1 fruit fly cellular context compared by ENCODE assay signal in the genomic region with DNA sequence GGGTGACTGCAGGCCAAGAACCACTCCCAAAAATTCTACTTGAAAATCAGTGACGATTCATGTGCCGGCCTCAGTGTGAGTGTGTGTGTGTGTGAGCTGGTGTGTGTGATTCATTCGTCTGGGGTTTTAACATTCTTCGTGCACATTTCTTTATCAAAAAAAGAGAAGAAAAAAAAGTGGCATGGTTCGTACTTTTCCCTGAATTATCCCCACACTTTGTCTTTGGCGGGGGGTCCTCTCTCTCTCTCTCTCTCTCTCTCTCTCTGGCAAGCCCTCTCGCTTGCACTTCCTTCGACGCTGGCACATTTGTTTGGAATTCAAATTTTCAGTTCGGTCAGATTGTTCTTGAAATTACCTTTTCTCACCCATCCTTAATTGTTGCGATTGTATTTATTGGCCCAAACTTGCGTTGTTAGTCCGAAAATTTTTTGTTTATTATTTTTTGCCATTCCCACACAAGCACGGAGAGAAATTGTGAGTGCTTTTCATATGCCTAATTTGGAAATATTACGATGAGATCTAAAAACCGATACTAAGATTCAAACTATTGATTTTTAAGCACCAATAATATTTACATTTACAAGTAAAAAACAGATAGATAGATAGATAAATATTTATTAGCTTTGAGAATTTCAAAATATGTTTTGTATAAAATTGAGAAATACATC.
TF ChIP-seq lines count a peak whose summit lies in the region.

No protein-coding gene starts in this region.

TF ChIP-seq in whole organism, embryonic, 481 proteins besides CTCF, POLR2A, EP300 and RAD21 (continued from another document):
- peak; percentile 35 for TF ChIP-seq CG11504 (tag; optimal IDR thresholded peaks at IDR 0.05; lab: Kevin White, UChicago)
- no peak for TF ChIP-seq CG7745 (tag; optimal IDR thresholded peaks at IDR 0.05; lab: Kevin White, UChicago)
- TF ChIP-seq CG31365 (tag; optimal IDR thresholded peaks at IDR 0.05; lab: Kevin White, UChicago), result no peak
- peak in 1 of 2 experiments; percentile 11 for TF ChIP-seq bsh (GFP tag; optimal IDR thresholded peaks at IDR 0.05; lab: Kevin White, UChicago)
- peak; percentile 45; the same call in 1 of the 2 replicates for TF ChIP-seq Drgx (GFP tag; IDR thresholded peaks at IDR 0.05; lab: Robert Waterston, UW)
- 0 out of 2 replicates have a peak, but pooled peaks have one; percentile 7 for TF ChIP-seq Rfx (GFP tag; IDR thresholded peaks at IDR 0.05; lab: Robert Waterston, UW)
- TF ChIP-seq ase (GFP tag; IDR thresholded peaks at IDR 0.05; lab: Robert Waterston, UW), result no peak
- TF ChIP-seq CG6813 (GFP tag; optimal IDR thresholded peaks at IDR 0.05; lab: Kevin White, UChicago), result peak; percentile 13
- no peak for TF ChIP-seq CG4730 (GFP tag; IDR thresholded peaks at IDR 0.05; lab: Robert Waterston, UW)
- TF ChIP-seq CG3995 (GFP tag; optimal IDR thresholded peaks at IDR 0.05; lab: Kevin White, UChicago), result no peak
- TF ChIP-seq CG32772 (GFP tag; IDR thresholded peaks at IDR 0.05; lab: Robert Waterston, UW), result 0 out of 2 replicates have a peak, but pooled peaks have one; percentile 21
- no peak for TF ChIP-seq fu2 (GFP tag; optimal IDR thresholded peaks at IDR 0.05; lab: Kevin White, UChicago)
- peak; percentile 28 for TF ChIP-seq Blimp-1 (GFP tag; optimal IDR thresholded peaks at IDR 0.05; lab: Kevin White, UChicago)
- TF ChIP-seq CG9609 (GFP tag; optimal IDR thresholded peaks at IDR 0.05; lab: Kevin White, UChicago), result no peak
- no peak for TF ChIP-seq HmgD (GFP tag; optimal IDR thresholded peaks at IDR 0.05; lab: Kevin White, UChicago)
- no peak for TF ChIP-seq CG4820 (GFP tag; optimal IDR thresholded peaks at IDR 0.05; lab: Kevin White, UChicago)
- TF ChIP-seq bab2 (GFP tag; optimal IDR thresholded peaks at IDR 0.05; lab: Kevin White, UChicago), result no peak
- TF ChIP-seq Ravus (GFP tag; IDR thresholded peaks at IDR 0.05; lab: Robert Waterston, UW), result no peak
- peak; percentile 34 for TF ChIP-seq CoRest (tag; optimal IDR thresholded peaks at IDR 0.05; lab: Kevin White, UChicago)
- no peak for TF ChIP-seq sob (GFP tag; IDR thresholded peaks at IDR 0.05; lab: Robert Waterston, UW)
- TF ChIP-seq CkIIα-i1 (GFP tag; IDR thresholded peaks at IDR 0.05; lab: Robert Waterston, UW), result no peak
- no peak for TF ChIP-seq Vsx1 (GFP tag; optimal IDR thresholded peaks at IDR 0.05; lab: Kevin White, UChicago)
- TF ChIP-seq nerfin-1 (tag; optimal IDR thresholded peaks at IDR 0.05; lab: Kevin White, UChicago), result no peak
- TF ChIP-seq CG18599 (GFP tag; optimal IDR thresholded peaks at IDR 0.05; lab: Kevin White, UChicago), result peak; percentile 20
- no peak for TF ChIP-seq CG17328 (GFP tag; IDR thresholded peaks at IDR 0.05; lab: Robert Waterston, UW)
- TF ChIP-seq CG8359 (GFP tag; optimal IDR thresholded peaks at IDR 0.05; lab: Kevin White, UChicago; ENCODE audit: borderline replicate concordance), result no peak
- TF ChIP-seq CG10366 (GFP tag; IDR thresholded peaks at IDR 0.05; lab: Robert Waterston, UW), result no peak
- no peak for TF ChIP-seq CG17186 (GFP tag; optimal IDR thresholded peaks at IDR 0.05; lab: Kevin White, UChicago)
- peak in 1 of 2 experiments; percentile 16 for TF ChIP-seq Eip74EF (GFP tag; optimal IDR thresholded peaks at IDR 0.05; lab: Kevin White, UChicago)
- no peak for TF ChIP-seq CG4617 (GFP tag; optimal IDR thresholded peaks at IDR 0.05; lab: Kevin White, UChicago; ENCODE audit: borderline replicate concordance)
- TF ChIP-seq lov (optimal IDR thresholded peaks at IDR 0.05; lab: Kevin White, UChicago), result no peak
- TF ChIP-seq lov (GFP tag; IDR thresholded peaks at IDR 0.05; lab: Robert Waterston, UW), result 0 out of 3 replicates have a peak, but pooled peaks have one; percentile 17
- no peak for TF ChIP-seq nau (GFP tag; optimal IDR thresholded peaks at IDR 0.05; lab: Kevin White, UChicago)
- TF ChIP-seq ac (GFP tag; optimal IDR thresholded peaks at IDR 0.05; lab: Kevin White, UChicago), result no peak
- no peak for TF ChIP-seq ap (GFP tag; IDR thresholded peaks at IDR 0.05; lab: Robert Waterston, UW)
- TF ChIP-seq CG17802 (tag; optimal IDR thresholded peaks at IDR 0.05; lab: Kevin White, UChicago), result no peak
- no peak for TF ChIP-seq gsb (GFP tag; IDR thresholded peaks at IDR 0.05; lab: Robert Waterston, UW)
- no peak for TF ChIP-seq CG6175 (GFP tag; IDR thresholded peaks at IDR 0.05; lab: Robert Waterston, UW)
- peak; percentile 26 for TF ChIP-seq CG2678 (tag; optimal IDR thresholded peaks at IDR 0.05; lab: Kevin White, UChicago)
- TF ChIP-seq CG8388 (GFP tag; optimal IDR thresholded peaks at IDR 0.05; lab: Kevin White, UChicago), result no peak
- no peak for TF ChIP-seq Neu2 (GFP tag; optimal IDR thresholded peaks at IDR 0.05; lab: Kevin White, UChicago; ENCODE audit: borderline replicate concordance)
- peak; percentile 36; the same call in 1 of the 2 replicates for TF ChIP-seq CG9932 (GFP tag; IDR thresholded peaks at IDR 0.05; lab: Robert Waterston, UW)
- no peak for TF ChIP-seq CG10321 (GFP tag; IDR thresholded peaks at IDR 0.05; lab: Robert Waterston, UW)
- TF ChIP-seq CG7556 (GFP tag; optimal IDR thresholded peaks at IDR 0.05; lab: Kevin White, UChicago), result peak; percentile 34
- TF ChIP-seq CG8281 (tag; optimal IDR thresholded peaks at IDR 0.05; lab: Kevin White, UChicago), result no peak
- TF ChIP-seq Atf6 (GFP tag; IDR thresholded peaks at IDR 0.05; lab: Robert Waterston, UW), result 0 out of 2 replicates have a peak, but pooled peaks have one; percentile 15
- no peak for TF ChIP-seq maf-S (GFP tag; optimal IDR thresholded peaks at IDR 0.05; lab: Kevin White, UChicago)
- TF ChIP-seq Fer3 (tag; optimal IDR thresholded peaks at IDR 0.05; lab: Kevin White, UChicago), result peak; percentile 47
- TF ChIP-seq ash1 (GFP tag; optimal IDR thresholded peaks at IDR 0.05; lab: Kevin White, UChicago), result no peak
- no peak for TF ChIP-seq gce (GFP tag; IDR thresholded peaks at IDR 0.05; lab: Robert Waterston, UW)
- TF ChIP-seq sisA (GFP tag; IDR thresholded peaks at IDR 0.05; lab: Robert Waterston, UW), result no peak
- TF ChIP-seq vnd (GFP tag; IDR thresholded peaks at IDR 0.05; lab: Robert Waterston, UW; ENCODE audit: partially characterized antibody), result no peak
- TF ChIP-seq CG6683 (GFP tag; optimal IDR thresholded peaks at IDR 0.05; lab: Kevin White, UChicago), result no peak
- no peak for TF ChIP-seq Hand (GFP tag; optimal IDR thresholded peaks at IDR 0.05; lab: Kevin White, UChicago)
- no peak for TF ChIP-seq bbx (GFP tag; IDR thresholded peaks at IDR 0.05; lab: Robert Waterston, UW; ENCODE audit: partially characterized antibody)
- peak; percentile 92 for TF ChIP-seq sqz (GFP tag; optimal IDR thresholded peaks at IDR 0.05; lab: Kevin White, UChicago)
- no peak for TF ChIP-seq CG14667 (GFP tag; IDR thresholded peaks at IDR 0.05; lab: Robert Waterston, UW)
- TF ChIP-seq unpg (GFP tag; optimal IDR thresholded peaks at IDR 0.05; lab: Kevin White, UChicago), result no peak
- TF ChIP-seq CG32767 (GFP tag; IDR thresholded peaks at IDR 0.05; lab: Robert Waterston, UW), result peak; percentile 9; the same call in 1 of the 2 replicates
- peak; percentile 21 for TF ChIP-seq lilli (GFP tag; optimal IDR thresholded peaks at IDR 0.05; lab: Kevin White, UChicago)
- TF ChIP-seq pita (GFP tag; optimal IDR thresholded peaks at IDR 0.05; lab: Kevin White, UChicago), result no peak
- TF ChIP-seq CG13296 (GFP tag; optimal IDR thresholded peaks at IDR 0.05; lab: Kevin White, UChicago), result no peak
- TF ChIP-seq CG16779 (GFP tag; IDR thresholded peaks at IDR 0.05; lab: Robert Waterston, UW), result no peak
- no peak for TF ChIP-seq pzg (GFP tag; optimal IDR thresholded peaks at IDR 0.05; lab: Kevin White, UChicago)
- TF ChIP-seq H2.0 (GFP tag; IDR thresholded peaks at IDR 0.05; lab: Robert Waterston, UW), result no peak
- peak; percentile 21; the same call in 1 of the 2 replicates for TF ChIP-seq CG4360 (GFP tag; IDR thresholded peaks at IDR 0.05; lab: Robert Waterston, UW)
- peak in 1 of 2 experiments; percentile 78 for TF ChIP-seq Trl (optimal IDR thresholded peaks at IDR 0.05; lab: Kevin White, UChicago)
- no peak for TF ChIP-seq Trl (GFP tag; optimal IDR thresholded peaks at IDR 0.05; lab: Kevin White, UChicago)
- peak; percentile 35 for TF ChIP-seq CG3281 (GFP tag; optimal IDR thresholded peaks at IDR 0.05; lab: Kevin White, UChicago)
- TF ChIP-seq tll (GFP tag; optimal IDR thresholded peaks at IDR 0.05; lab: Kevin White, UChicago), result no peak
- TF ChIP-seq ci (GFP tag; IDR thresholded peaks at IDR 0.05; lab: Robert Waterston, UW), result no peak
- no peak for TF ChIP-seq trh (GFP tag; optimal IDR thresholded peaks at IDR 0.05; lab: Kevin White, UChicago)
- TF ChIP-seq CG14965 (GFP tag; optimal IDR thresholded peaks at IDR 0.05; lab: Kevin White, UChicago; ENCODE audit: borderline replicate concordance), result no peak
- no peak for TF ChIP-seq repo (GFP tag; optimal IDR thresholded peaks at IDR 0.05; lab: Kevin White, UChicago)
- no peak for TF ChIP-seq CG8765 (GFP tag; IDR thresholded peaks at IDR 0.05; lab: Robert Waterston, UW)
- no peak for TF ChIP-seq tup (GFP tag; optimal IDR thresholded peaks at IDR 0.05; lab: Kevin White, UChicago)
- TF ChIP-seq CG7963 (GFP tag; IDR thresholded peaks at IDR 0.05; lab: Robert Waterston, UW; ENCODE audit: partially characterized antibody), result no peak
- no peak for TF ChIP-seq chm (GFP tag; IDR thresholded peaks at IDR 0.05; lab: Robert Waterston, UW)
- no peak for TF ChIP-seq Hsf (GFP tag; optimal IDR thresholded peaks at IDR 0.05; lab: Kevin White, UChicago)
- no peak for TF ChIP-seq dimm (GFP tag; IDR thresholded peaks at IDR 0.05; lab: Robert Waterston, UW)
- peak; percentile 10 for TF ChIP-seq Meics (GFP tag; optimal IDR thresholded peaks at IDR 0.05; lab: Kevin White, UChicago)
- no peak for TF ChIP-seq CG10274 (GFP tag; optimal IDR thresholded peaks at IDR 0.05; lab: Kevin White, UChicago)
- no peak for TF ChIP-seq Elba2 (GFP tag; optimal IDR thresholded peaks at IDR 0.05; lab: Kevin White, UChicago)
TF ChIP-seq in whole organism, embryonic: peak in this region for 69.
